Fruit fly (Drosophila melanogaster) whole organism, embryonic: ENCODE results near the gene PIG-U.

Experiments
- Abd-B ChIP-seq: fragments of 200-800 bp; sonication (Bioruptor generic); optimal IDR thresholded peaks from 2 replicates; lab custom pipeline; 2018; ENCODE audit warnings: missing biosample characterization, mild to moderate bottlenecking, missing genetic modification characterization, moderate library complexity
- B-H1 ChIP-seq: fragments of 200-800 bp; sonication (Bioruptor generic); IDR thresholded peaks from 3 replicates; pipeline ENCODE4 v1.3.6; 2022; ENCODE audit warnings: missing biosample characterization, missing genetic modification characterization
- Bgb ChIP-seq: fragments of 200-800 bp; sonication (Bioruptor generic); IDR thresholded peaks from 2 replicates; pipeline ENCODE4 v1.3.6; 2022; ENCODE audit warnings: missing biosample characterization, missing genetic modification characterization; ENCODE audit not compliant: partially characterized antibody
- CG10147 ChIP-seq: fragments of 200-800 bp; sonication (Bioruptor generic); optimal IDR thresholded peaks from 2 replicates; lab custom pipeline; 2019; ENCODE audit warnings: missing biosample characterization, mild to moderate bottlenecking, missing genetic modification characterization, moderate library complexity
- CG10431 ChIP-seq: fragments of 200-800 bp; sonication (Bioruptor generic); optimal IDR thresholded peaks from 3 replicates; lab custom pipeline; 2018; ENCODE audit warnings: missing biosample characterization, mild to moderate bottlenecking, missing genetic modification characterization
- CG10462 ChIP-seq: fragments of 200-800 bp; sonication (Bioruptor generic); optimal IDR thresholded peaks from 2 replicates; lab custom pipeline; 2016; ENCODE audit warnings: missing biosample characterization, missing genetic modification characterization
- CG11093 ChIP-seq: fragments of 200-800 bp; sonication (Bioruptor generic); IDR thresholded peaks from 3 replicates; pipeline ENCODE4 v1.3.6; 2022; ENCODE audit warnings: missing biosample characterization, missing genetic modification characterization
- CG12219 ChIP-seq: fragments of 200-800 bp; sonication (Bioruptor generic); optimal IDR thresholded peaks from 3 replicates; lab custom pipeline; 2018; ENCODE audit warnings: missing biosample characterization, mild to moderate bottlenecking, missing genetic modification characterization
- CG13296 ChIP-seq: fragments of 200-800 bp; sonication (Bioruptor generic); optimal IDR thresholded peaks from 3 replicates; lab custom pipeline; 2018; ENCODE audit warnings: missing biosample characterization, mild to moderate bottlenecking, missing genetic modification characterization
- CG13424 ChIP-seq: fragments of 200-800 bp; sonication (Bioruptor generic); optimal IDR thresholded peaks from 2 replicates; lab custom pipeline; 2019; ENCODE audit warnings: missing biosample characterization, mild to moderate bottlenecking, missing genetic modification characterization, moderate library complexity
- CG15011 ChIP-seq: fragments of 200-800 bp; sonication (Bioruptor generic); optimal IDR thresholded peaks from 3 replicates; lab custom pipeline; 2018; ENCODE audit warnings: missing biosample characterization, mild to moderate bottlenecking, missing genetic modification characterization
- CG15696 ChIP-seq: fragments of 200-800 bp; sonication (Bioruptor generic); optimal IDR thresholded peaks from 2 replicates; lab custom pipeline; 2019; ENCODE audit warnings: missing biosample characterization, mild to moderate bottlenecking, missing genetic modification characterization, moderate library complexity
- CG16863 ChIP-seq: fragments of 200-800 bp; sonication (Bioruptor generic); optimal IDR thresholded peaks from 3 replicates; lab custom pipeline; 2016; ENCODE audit warnings: missing biosample characterization, missing genetic modification characterization
- CG17359 ChIP-seq: fragments of 200-800 bp; sonication (Bioruptor generic); optimal IDR thresholded peaks from 3 replicates; lab custom pipeline; 2018; ENCODE audit warnings: missing biosample characterization, mild to moderate bottlenecking, missing genetic modification characterization, moderate library complexity
- CG17385 ChIP-seq: fragments of 200-800 bp; sonication (Bioruptor generic); optimal IDR thresholded peaks from 3 replicates; lab custom pipeline; 2018; ENCODE audit warnings: missing biosample characterization, mild to moderate bottlenecking, missing genetic modification characterization
- CG2199 ChIP-seq: fragments of 200-800 bp; sonication (Bioruptor generic); IDR thresholded peaks from 3 replicates; pipeline ENCODE4 v1.3.6; 2022; ENCODE audit warnings: missing biosample characterization, missing genetic modification characterization
- CG4854 ChIP-seq: fragments of 200-800 bp; sonication (Bioruptor generic); optimal IDR thresholded peaks from 2 replicates; lab custom pipeline; 2016; ENCODE audit warnings: missing biosample characterization, missing genetic modification characterization, inconsistent platforms
- CG8290 ChIP-seq, 3 experiments: fragments of 200-800 bp; sonication (Bioruptor generic); optimal IDR thresholded peaks; 2 replicates each; lab custom pipeline; 2016 to 2019; ENCODE audit warnings: missing biosample characterization in 3 of 3, missing genetic modification characterization in 3 of 3, mild to moderate bottlenecking in 2 of 3, moderate library complexity in 1 of 3
- CG9609 ChIP-seq: fragments of 200-800 bp; sonication (Bioruptor generic); optimal IDR thresholded peaks from 3 replicates; lab custom pipeline; 2016; ENCODE audit warnings: missing biosample characterization, missing genetic modification characterization
- Dbx ChIP-seq: fragments of 200-800 bp; sonication (Bioruptor generic); IDR thresholded peaks from 3 replicates; pipeline ENCODE4 v1.3.6; 2022; ENCODE audit warnings: missing biosample characterization, missing genetic modification characterization
- Dll ChIP-seq: fragments of 200-800 bp; sonication (Bioruptor generic); IDR thresholded peaks from 4 replicates; pipeline ENCODE4 v1.3.6; 2022; ENCODE audit warnings: missing biosample characterization, missing genetic modification characterization; ENCODE audit not compliant: partially characterized antibody
- Doc3 ChIP-seq: fragments of 200-800 bp; sonication (Bioruptor generic); IDR thresholded peaks from 3 replicates; pipeline ENCODE4 v1.3.6; 2022; ENCODE audit warnings: missing biosample characterization, missing genetic modification characterization; ENCODE audit not compliant: partially characterized antibody
- Gug ChIP-seq: fragments of 200-800 bp; sonication (Bioruptor generic); IDR thresholded peaks from 4 replicates; pipeline ENCODE4 v1.3.6; 2022; ENCODE audit warnings: missing biosample characterization, missing genetic modification characterization
- HLH3B ChIP-seq: fragments of 200-800 bp; sonication (Bioruptor generic); IDR thresholded peaks from 2 replicates; pipeline ENCODE4 v1.3.6; 2022; ENCODE audit warnings: missing biosample characterization, missing genetic modification characterization
- HLH4C ChIP-seq: fragments of 200-800 bp; sonication (Bioruptor generic); IDR thresholded peaks from 3 replicates; pipeline ENCODE4 v1.3.6; 2022; ENCODE audit warnings: missing biosample characterization, missing genetic modification characterization; ENCODE audit not compliant: partially characterized antibody
- Hand ChIP-seq: fragments of 200-800 bp; sonication (Bioruptor generic); optimal IDR thresholded peaks from 2 replicates; lab custom pipeline; 2017; ENCODE audit warnings: mild to moderate bottlenecking, missing biosample characterization, missing genetic modification reagents, missing genetic modification characterization
- Hmx ChIP-seq: fragments of 200-800 bp; sonication (Bioruptor generic); optimal IDR thresholded peaks from 2 replicates; lab custom pipeline; 2016; ENCODE audit warnings: missing biosample characterization, missing genetic modification characterization
- Lim3 ChIP-seq: fragments of 200-800 bp; sonication (Bioruptor generic); IDR thresholded peaks from 2 replicates; pipeline ENCODE4 v1.3.6; 2022; ENCODE audit warnings: missing biosample characterization, missing genetic modification characterization
- Oaz ChIP-seq: fragments of 200-800 bp; sonication (Bioruptor generic); IDR thresholded peaks from 2 replicates; pipeline ENCODE4 v1.3.6; 2022; ENCODE audit warnings: missing biosample characterization, missing genetic modification characterization
- Ravus ChIP-seq: fragments of 200-800 bp; sonication (Bioruptor generic); IDR thresholded peaks from 2 replicates; pipeline ENCODE4 v1.3.6; 2022; ENCODE audit warnings: missing biosample characterization, missing genetic modification characterization
- Rfx ChIP-seq: fragments of 200-800 bp; sonication (Bioruptor generic); IDR thresholded peaks from 2 replicates; pipeline ENCODE4 v1.3.6; 2022; ENCODE audit warnings: missing biosample characterization, missing genetic modification characterization
- Scr ChIP-seq: fragments of 200-800 bp; sonication (Bioruptor generic); IDR thresholded peaks from 2 replicates; pipeline ENCODE4 v1.3.6; 2022; ENCODE audit warnings: missing biosample characterization, missing genetic modification characterization; ENCODE audit not compliant: partially characterized antibody
- ab ChIP-seq: fragments of 200-800 bp; sonication (Bioruptor generic); optimal IDR thresholded peaks from 2 replicates; lab custom pipeline; 2016; ENCODE audit warnings: missing biosample characterization, missing genetic modification characterization
- cato ChIP-seq: fragments of 200-800 bp; sonication (Bioruptor generic); optimal IDR thresholded peaks from 2 replicates; lab custom pipeline; 2016; ENCODE audit warnings: missing biosample characterization, missing genetic modification characterization, borderline replicate concordance
- chm ChIP-seq: fragments of 200-800 bp; sonication (Bioruptor generic); IDR thresholded peaks from 2 replicates; pipeline ENCODE4 v1.3.6; 2022; ENCODE audit warnings: missing biosample characterization, missing genetic modification characterization
- ci ChIP-seq: fragments of 200-800 bp; sonication (Bioruptor generic); IDR thresholded peaks from 3 replicates; pipeline ENCODE4 v1.3.6; 2022; ENCODE audit warnings: missing biosample characterization, missing genetic modification characterization
- ewg ChIP-seq: fragments of 200-800 bp; sonication (Bioruptor generic); optimal IDR thresholded peaks from 3 replicates; lab custom pipeline; 2017; ENCODE audit warnings: mild to moderate bottlenecking, missing biosample characterization, missing genetic modification reagents, missing genetic modification characterization
- ken ChIP-seq: fragments of 200-800 bp; sonication (Bioruptor generic); IDR thresholded peaks from 3 replicates; pipeline ENCODE4 v1.3.6; 2022; ENCODE audit warnings: missing biosample characterization, missing genetic modification characterization
- lab ChIP-seq: fragments of 200-800 bp; sonication (Bioruptor generic); optimal IDR thresholded peaks from 3 replicates; lab custom pipeline; 2017; ENCODE audit warnings: missing biosample characterization, missing genetic modification characterization, mild to moderate bottlenecking, moderate library complexity, missing genetic modification reagents
- lola ChIP-seq, 3 experiments: fragments of >200 bp in 2 of 3; fragments of 200-800 bp in 1 of 3; sonication (Bioruptor generic) in 1 of 3; optimal IDR thresholded peaks; 2 replicates each; lab custom pipeline; 2017 to 2019; ENCODE audit warnings: missing biosample characterization in 3 of 3, missing genetic modification characterization in 3 of 3, mild to moderate bottlenecking in 1 of 3, moderate library complexity in 1 of 3
- pita ChIP-seq: fragments of 200-800 bp; sonication (Bioruptor generic); optimal IDR thresholded peaks from 2 replicates; lab custom pipeline; 2017; ENCODE audit warnings: missing biosample characterization, mild to moderate bottlenecking, missing genetic modification characterization
- repo ChIP-seq: fragments of 200-800 bp; sonication (Bioruptor generic); optimal IDR thresholded peaks from 2 replicates; lab custom pipeline; 2016; ENCODE audit warnings: missing biosample characterization, missing genetic modification characterization
- rib ChIP-seq: fragments of 200-800 bp; sonication (Bioruptor generic); IDR thresholded peaks from 2 replicates; pipeline ENCODE4 v1.3.6; 2022; ENCODE audit warnings: missing biosample characterization, missing genetic modification characterization
- ro ChIP-seq: fragments of 200-800 bp; sonication (Bioruptor generic); IDR thresholded peaks from 2 replicates; pipeline ENCODE4 v1.3.6; 2022; ENCODE audit warnings: missing biosample characterization, missing genetic modification characterization
- sd ChIP-seq: fragments of 200-800 bp; sonication (Bioruptor generic); optimal IDR thresholded peaks from 3 replicates; lab custom pipeline; 2018; ENCODE audit warnings: missing biosample characterization, mild to moderate bottlenecking, missing genetic modification characterization, moderate library complexity
- seq ChIP-seq: fragments of 200-800 bp; sonication (Bioruptor generic); IDR thresholded peaks from 2 replicates; pipeline ENCODE4 v1.3.6; 2022; ENCODE audit warnings: missing biosample characterization, missing genetic modification characterization
- sug ChIP-seq: fragments of 200-800 bp; optimal IDR thresholded peaks from 2 replicates; lab custom pipeline; 2019; ENCODE audit warnings: missing biosample characterization, mild to moderate bottlenecking, missing genetic modification characterization, moderate library complexity
- vvl ChIP-seq: fragments of 200-800 bp; sonication (Bioruptor generic); IDR thresholded peaks from 2 replicates; pipeline ENCODE4 v1.3.6; 2022; ENCODE audit warnings: missing biosample characterization, missing genetic modification characterization
- zen ChIP-seq: fragments of 200-800 bp; sonication (Bioruptor generic); optimal IDR thresholded peaks from 3 replicates; lab custom pipeline; 2018; ENCODE audit warnings: missing biosample characterization, mild to moderate bottlenecking, missing genetic modification characterization, moderate library complexity
- zfh1 ChIP-seq: fragments of 200-800 bp; sonication (Bioruptor generic); IDR thresholded peaks from 3 replicates; pipeline ENCODE4 v1.3.6; 2022; ENCODE audit warnings: missing biosample characterization, missing genetic modification characterization

Gene PIG-U

dm6 chr2L:8528951-8529430 is 14.1 kb downstream of the PIG-U start, which contains the start of gene CG17834 (continued):
- TF ChIP-seq Oaz (GFP tag; lab: Robert Waterston, UW) = 0 out of 2 replicates have a peak, but pooled peaks have one; percentile 12
- no peak for TF ChIP-seq sd (tag; lab: Kevin White, UChicago)
- no peak for TF ChIP-seq Dll (GFP tag; lab: Robert Waterston, UW)
- TF ChIP-seq Hand (GFP tag; lab: Kevin White, UChicago) = no peak
- no peak for TF ChIP-seq zen (tag; lab: Kevin White, UChicago)
- TF ChIP-seq Doc3 (GFP tag; lab: Robert Waterston, UW) = no peak
- no peak for TF ChIP-seq CG15011 (GFP tag; lab: Kevin White, UChicago)
- TF ChIP-seq CG13296 = peak; percentile 30
- no peak for TF ChIP-seq Lim3
- TF ChIP-seq CG10431 (GFP tag; lab: Kevin White, UChicago) = no peak
- TF ChIP-seq CG17385 (GFP tag; lab: Kevin White, UChicago) = no peak
- TF ChIP-seq B-H1 (GFP tag; lab: Robert Waterston, UW) = no peak
- no peak for TF ChIP-seq cato (GFP tag; lab: Kevin White, UChicago)
- no peak for TF ChIP-seq lola (GFP tag; optimal IDR thresholded peaks at IDR 0.05; lab: Kevin White, UChicago)
- TF ChIP-seq Hmx (GFP tag; lab: Kevin White, UChicago) = no peak
- TF ChIP-seq CG8290 (GFP tag; optimal IDR thresholded peaks at IDR 0.05; lab: Kevin White, UChicago) = no peak
- peak in 1 of 2 experiments; percentile 65 for TF ChIP-seq CG8290 (tag; optimal IDR thresholded peaks at IDR 0.05; lab: Kevin White, UChicago)
- TF ChIP-seq ken (GFP tag; lab: Robert Waterston, UW) = no peak
- no peak for TF ChIP-seq CG16863 (GFP tag; lab: Kevin White, UChicago)
- TF ChIP-seq Rfx (GFP tag; lab: Robert Waterston, UW) = peak; percentile 52
- no peak for TF ChIP-seq CG15696
- peak; percentile 71 for TF ChIP-seq lab (GFP tag; lab: Kevin White, UChicago)
- TF ChIP-seq ewg (GFP tag; lab: Kevin White, UChicago) = no peak
- peak; percentile 75 for TF ChIP-seq chm (GFP tag; lab: Robert Waterston, UW)
- TF ChIP-seq HLH4C = no peak
- TF ChIP-seq CG2199 (GFP tag; lab: Robert Waterston, UW) = peak; percentile 58; the same call in 1 of the 3 replicates
- peak; percentile 48; the same call in 1 of the 2 replicates for TF ChIP-seq Bgb
- TF ChIP-seq vvl (GFP tag; lab: Robert Waterston, UW) = 0 out of 2 replicates have a peak, but pooled peaks have one; percentile 26
- no peak for TF ChIP-seq pita (GFP tag; lab: Kevin White, UChicago)
- TF ChIP-seq repo (GFP tag; lab: Kevin White, UChicago) = no peak
- no peak for TF ChIP-seq CG11093 (GFP tag; lab: Robert Waterston, UW)
- no peak for TF ChIP-seq CG9609 (GFP tag; lab: Kevin White, UChicago)
- no peak for TF ChIP-seq CG10147 (GFP tag; lab: Kevin White, UChicago)
- TF ChIP-seq Scr (GFP tag; lab: Robert Waterston, UW) = no peak
- no peak for TF ChIP-seq zfh1 (GFP tag; lab: Robert Waterston, UW)
- no peak for TF ChIP-seq CG4854 (GFP tag; lab: Kevin White, UChicago)
- TF ChIP-seq ab (GFP tag; lab: Kevin White, UChicago) = no peak
- peak; percentile 68 for TF ChIP-seq sug (tag; lab: Kevin White, UChicago)
- TF ChIP-seq seq = no peak
- TF ChIP-seq Ravus (GFP tag; lab: Robert Waterston, UW) = no peak
- TF ChIP-seq HLH3B = no peak
- TF ChIP-seq Gug (GFP tag; lab: Robert Waterston, UW) = no peak
- TF ChIP-seq Dbx (GFP tag; lab: Robert Waterston, UW) = peak; percentile 21; the same call in 1 of the 3 replicates
- peak; percentile 82 for TF ChIP-seq rib
- no peak for TF ChIP-seq CG13424 (tag; lab: Kevin White, UChicago)
- no peak for TF ChIP-seq CG17359 (tag; lab: Kevin White, UChicago)
- no peak for TF ChIP-seq CG10462 (GFP tag; lab: Kevin White, UChicago)
- no peak for TF ChIP-seq Abd-B (GFP tag; lab: Kevin White, UChicago)
- TF ChIP-seq ro (GFP tag; lab: Robert Waterston, UW) = no peak
- no peak for TF ChIP-seq CG12219 (GFP tag; lab: Kevin White, UChicago)
- TF ChIP-seq ci (GFP tag; lab: Robert Waterston, UW) = peak; percentile 59; the same call in 2 of the 3 replicates
